Worm (Caenorhabditis elegans) whole organism, young adult: ENCODE data around the gene C52E4.7.

Experiments
- B0035.1 ChIP-seq: sonication (generic microtip); optimal IDR thresholded peaks from 2 replicates; lab custom pipeline; 2016; ENCODE audit warnings: missing genetic modification characterization, mild to moderate bottlenecking, missing compliant biosample characterization, missing genotype, missing genetic modification reagents
- B0261.1 ChIP-seq: sonication (generic microtip); optimal IDR thresholded peaks from 2 replicates; lab custom pipeline; 2016; ENCODE audit warnings: mild to moderate bottlenecking, missing genetic modification characterization, moderate library complexity, missing compliant biosample characterization
- F10E7.11 ChIP-seq: sonication (generic microtip); optimal IDR thresholded peaks from 2 replicates; lab custom pipeline; 2017; ENCODE audit warnings: mild to moderate bottlenecking, missing genetic modification characterization, moderate library complexity, missing compliant biosample characterization
- F22D6.2 ChIP-seq: sonication (generic microtip); optimal IDR thresholded peaks from 2 replicates; lab custom pipeline; 2016; ENCODE audit warnings: mild to moderate bottlenecking, missing genetic modification characterization, missing compliant biosample characterization
- F23B12.7 ChIP-seq: sonication (generic microtip); optimal IDR thresholded peaks from 2 replicates; lab custom pipeline; 2017; ENCODE audit warnings: missing genetic modification characterization, mild to moderate bottlenecking, missing compliant biosample characterization, antibody characterized with exemption, moderate library complexity; ENCODE audit not compliant: insufficient read depth
- F52B5.7 ChIP-seq: sonication (generic microtip); optimal IDR thresholded peaks from 2 replicates; lab custom pipeline; 2016; ENCODE audit warnings: mild to moderate bottlenecking, missing genetic modification characterization, missing compliant biosample characterization
- atf-7 ChIP-seq: sonication (generic microtip); optimal IDR thresholded peaks from 2 replicates; lab custom pipeline; 2017; ENCODE audit warnings: mild to moderate bottlenecking, missing genetic modification characterization, missing compliant biosample characterization
- attf-5 ChIP-seq: fragments of 200-800 bp; sonication (Bioruptor generic); optimal IDR thresholded peaks from 2 replicates; lab custom pipeline; 2018; ENCODE audit warnings: mild to moderate bottlenecking, missing genetic modification characterization, missing compliant biosample characterization
- ceh-58 ChIP-seq: fragments of 200-800 bp; sonication (Bioruptor generic); IDR thresholded peaks from 2 replicates; pipeline ENCODE4 v1.3.6; 2022; ENCODE audit warnings: missing genetic modification characterization, missing compliant biosample characterization
- ets-4 ChIP-seq: fragments of 200-800 bp; sonication (Bioruptor generic); optimal IDR thresholded peaks from 2 replicates; lab custom pipeline; 2018; ENCODE audit warnings: mild to moderate bottlenecking, missing genetic modification characterization, missing compliant biosample characterization
- lin-54 ChIP-seq: fragments of 200-800 bp; sonication (Bioruptor generic); optimal IDR thresholded peaks from 2 replicates; lab custom pipeline; 2018; ENCODE audit warnings: mild to moderate bottlenecking, missing genetic modification characterization, missing compliant biosample characterization
- lir-1 ChIP-seq: fragments of 200-800 bp; sonication (Bioruptor generic); conservative IDR thresholded peaks from 2 replicates; pipeline ENCODE4 v1.3.6; 2022; ENCODE audit warnings: missing genetic modification reagents, missing genetic modification characterization, missing compliant biosample characterization
- madf-8 ChIP-seq: fragments of 200-800 bp; sonication (Bioruptor generic); conservative IDR thresholded peaks from 2 replicates; pipeline ENCODE4 v1.3.6; 2022; ENCODE audit warnings: missing genetic modification reagents, missing genetic modification characterization, missing compliant biosample characterization
- mel-28 ChIP-seq: sonication (generic microtip); optimal IDR thresholded peaks from 2 replicates; lab custom pipeline; 2016; ENCODE audit warnings: borderline replicate concordance, mild to moderate bottlenecking, missing genetic modification characterization, missing compliant biosample characterization
- nfya-2 ChIP-seq: fragments of 200-800 bp; sonication (Bioruptor generic); IDR thresholded peaks from 2 replicates; pipeline ENCODE4 v1.3.6; 2022; ENCODE audit warnings: missing genetic modification reagents, missing genetic modification characterization, missing compliant biosample characterization
- rec-8 ChIP-seq, 2 experiments: sonication (generic microtip); optimal IDR thresholded peaks; 2 replicates each; lab custom pipeline; 2016; ENCODE audit warnings: mild to moderate bottlenecking in 2 of 2, missing genetic modification characterization in 2 of 2, missing genetic modification reagents in 2 of 2, missing genotype in 2 of 2, missing biosample characterization in 1 of 2, missing compliant biosample characterization in 1 of 2, moderate library complexity in 1 of 2
- snpc-4 ChIP-seq, 5 experiments: fragments of 150-350 bp in 1 of 5; sonication (generic microtip) in 4 of 5; optimal IDR thresholded peaks; 2 replicates each; lab custom pipeline; 2014 to 2018; ENCODE audit warnings: missing genetic modification characterization in 5 of 5, missing biosample characterization in 3 of 5, antibody characterized with exemption in 2 of 5, mild to moderate bottlenecking in 2 of 5, missing compliant biosample characterization in 2 of 5, missing genotype in 2 of 5, moderate library complexity in 2 of 5, missing genetic modification reagents in 1 of 5
- somi-1 ChIP-seq: fragments of 200-800 bp; sonication (Bioruptor generic); optimal IDR thresholded peaks from 2 replicates; lab custom pipeline; 2018; ENCODE audit warnings: mild to moderate bottlenecking, missing genetic modification characterization, missing compliant biosample characterization
- tbp1 ChIP-seq: fragments of 200-800 bp; sonication (Bioruptor generic); optimal IDR thresholded peaks from 2 replicates; lab custom pipeline; 2018; ENCODE audit warnings: mild to moderate bottlenecking, missing genetic modification characterization, missing compliant biosample characterization
- zim-3 ChIP-seq: sonication (generic microtip); optimal IDR thresholded peaks from 2 replicates; lab custom pipeline; 2017; ENCODE audit warnings: mild to moderate bottlenecking, missing genetic modification characterization, moderate library complexity, missing compliant biosample characterization
- ztf-6 ChIP-seq: fragments of 200-800 bp; sonication (Bioruptor generic); IDR thresholded peaks from 2 replicates; pipeline ENCODE4 v1.3.6; 2022; ENCODE audit warnings: missing genetic modification reagents, missing genetic modification characterization, missing compliant biosample characterization

C52E4.7 gene

ce11 chrV:12040823-12041606 lies 46.9 kb downstream of the C52E4.7 start, which contains the start of the genes kup-1 and F10C2.4 (continued):
- TF ChIP-seq B0261.1 (no peak), tbp1 (GFP tag; lab: Kevin White, UChicago) (no peak), ets-4 (no peak), somi-1 (GFP tag; lab: Kevin White, UChicago) (no peak), mel-28 (tag; lab: Kevin White, UChicago) (no peak)

- TF ChIP-seq madf-8 (GFP tag; lab: Robert Waterston, UW) (no peak), ztf-6 (GFP tag; lab: Robert Waterston, UW) (no peak), snpc-4 (GFP tag; optimal IDR thresholded peaks at IDR 0.05; lab: Kevin White, UChicago) (no peak), snpc-4 (tag; optimal IDR thresholded peaks at IDR 0.05; lab: Kevin White, UChicago) (no peak), atf-7 (tag; lab: Kevin White, UChicago) (no peak), tbp1 (GFP tag; lab: Kevin White, UChicago) (no peak), rec-8 (tag; optimal IDR thresholded peaks at IDR 0.05; lab: Kevin White, UChicago) (no peak), lin-54 (no peak), F52B5.7 (tag; lab: Kevin White, UChicago) (no peak), B0035.1 (tag; lab: Kevin White, UChicago) (no peak), F10E7.11 (tag; lab: Kevin White, UChicago) (no peak), zim-3 (no peak), attf-5 (GFP tag; lab: Kevin White, UChicago) (no peak), lir-1 (no peak), F22D6.2 (no peak), ceh-58 (GFP tag; lab: Robert Waterston, UW) (no peak), F23B12.7 (tag; lab: Kevin White, UChicago) (no peak), nfya-2 (no peak)
Observed at ce11 chrV:12045132-12045531, 51.0 kb downstream of the C52E4.7 start, which contains the start of gene F10C2.5. F10C2.5 (plus strand) TSS chrV:12045432.
